Fruit fly (Drosophila melanogaster) whole organism, adult: Measurements from ENCODE around the gene Ufd4.

ENCODE experiments used
- CG12768 ChIP-seq: fragments of 200-800 bp; sonication (Bioruptor generic); optimal IDR thresholded peaks from 2 replicates; lab custom pipeline; 2017; ENCODE audit warnings: missing biosample characterization, missing genetic modification characterization, mild to moderate bottlenecking, moderate library complexity, missing genetic modification reagents
- Crg-1 ChIP-seq: fragments of 200-800 bp; sonication (Bioruptor generic); optimal IDR thresholded peaks from 2 replicates; lab custom pipeline; 2016; ENCODE audit warnings: missing biosample characterization, missing genetic modification characterization
- Mnt ChIP-seq: fragments of 200-800 bp; sonication (Bioruptor generic); optimal IDR thresholded peaks from 2 replicates; lab custom pipeline; 2016; ENCODE audit warnings: missing biosample characterization, mild to moderate bottlenecking, missing genetic modification characterization
- bab1 ChIP-seq: fragments of 200-800 bp; sonication (Bioruptor generic); optimal IDR thresholded peaks from 3 replicates; lab custom pipeline; 2019; ENCODE audit warnings: missing biosample characterization, mild to moderate bottlenecking, missing genetic modification characterization, moderate library complexity
- cic ChIP-seq: fragments of 200-800 bp; sonication (Bioruptor generic); optimal IDR thresholded peaks from 2 replicates; lab custom pipeline; 2017; ENCODE audit warnings: missing biosample characterization, mild to moderate bottlenecking, missing genetic modification characterization, moderate library complexity
- ovo ChIP-seq: fragments of 200-800 bp; sonication (Bioruptor generic); optimal IDR thresholded peaks from 2 replicates; lab custom pipeline; 2016; ENCODE audit warnings: missing biosample characterization, missing genetic modification characterization
- pad ChIP-seq: fragments of 200-800 bp; sonication (Bioruptor generic); optimal IDR thresholded peaks from 3 replicates; lab custom pipeline; 2017; ENCODE audit warnings: missing biosample characterization, missing genetic modification characterization, mild to moderate bottlenecking, moderate library complexity, missing genetic modification reagents

- peak; percentile 27 for TF ChIP-seq ovo (GFP tag; lab: Kevin White, UChicago)
- no peak for TF ChIP-seq CG12768 (GFP tag; lab: Kevin White, UChicago)
- no peak for TF ChIP-seq Crg-1
- TF ChIP-seq Mnt (GFP tag; lab: Kevin White, UChicago) = peak; percentile 94
- no peak for TF ChIP-seq pad (GFP tag; lab: Kevin White, UChicago)
- TF ChIP-seq bab1 (GFP tag; lab: Kevin White, UChicago) = peak; percentile 44
- TF ChIP-seq cic (GFP tag; lab: Kevin White, UChicago) = peak; percentile 66
Measured at dm6 chr2L:10246785-10247190, 45.4 kb downstream of the Ufd4 start, which contains the start of gene chico.
